Worm (Caenorhabditis elegans) whole organism, L2 larva: ENCODE data around the gene srg-16.

ENCODE experiments used
- C34F6.9 ChIP-seq: fragments of 150-350 bp; optimal IDR thresholded peaks from 2 replicates; lab custom pipeline; 2014; ENCODE audit warnings: missing biosample characterization, missing genetic modification characterization
- F13H6.1 ChIP-seq: sonication (generic microtip); optimal IDR thresholded peaks from 2 replicates; lab custom pipeline; 2016; ENCODE audit warnings: missing genetic modification characterization, missing compliant biosample characterization
- R02D3.7 ChIP-seq: fragments of 150-350 bp; optimal IDR thresholded peaks from 2 replicates; lab custom pipeline; 2014; ENCODE audit warnings: missing biosample characterization, missing genetic modification characterization
- Y55F3AM.14 ChIP-seq: fragments of 200-800 bp; sonication (Bioruptor generic); optimal IDR thresholded peaks from 2 replicates; lab custom pipeline; 2018; ENCODE audit warnings: mild to moderate bottlenecking, missing genetic modification characterization, missing compliant biosample characterization
- ZK546.5 ChIP-seq: sonication (generic microtip); optimal IDR thresholded peaks from 2 replicates; lab custom pipeline; 2017; ENCODE audit warnings: missing biosample characterization, missing genetic modification characterization
- alr-1 ChIP-seq: fragments of 150-350 bp; optimal IDR thresholded peaks from 2 replicates; lab custom pipeline; 2014; ENCODE audit warnings: missing biosample characterization, missing genetic modification characterization
- aly-2 ChIP-seq: fragments of 150-350 bp; optimal IDR thresholded peaks from 2 replicates; lab custom pipeline; 2014; ENCODE audit warnings: missing biosample characterization, missing genetic modification characterization
- ama-1 ChIP-seq: fragments of 150-350 bp; optimal IDR thresholded peaks from 2 replicates; lab custom pipeline; 2018; ENCODE audit warnings: inconsistent platforms
- blmp-1 ChIP-seq: sonication (generic microtip); optimal IDR thresholded peaks from 2 replicates; lab custom pipeline; 2017; ENCODE audit warnings: missing genetic modification characterization, mild to moderate bottlenecking, missing compliant biosample characterization, antibody characterized with exemption, moderate library complexity; ENCODE audit not compliant: insufficient read depth
- ceh-16 ChIP-seq: fragments of 150-350 bp; optimal IDR thresholded peaks from 2 replicates; lab custom pipeline; 2014; ENCODE audit warnings: missing biosample characterization, missing genetic modification characterization
- ceh-82 ChIP-seq: fragments of 150-350 bp; optimal IDR thresholded peaks from 2 replicates; lab custom pipeline; 2014; ENCODE audit warnings: missing biosample characterization, missing genetic modification characterization
- crh-2 ChIP-seq: sonication (generic microtip); optimal IDR thresholded peaks from 2 replicates; lab custom pipeline; 2017; ENCODE audit warnings: missing biosample characterization, missing genetic modification characterization
- dmd-4 ChIP-seq: sonication (generic microtip); optimal IDR thresholded peaks from 2 replicates; lab custom pipeline; 2017; ENCODE audit warnings: missing biosample characterization, missing genetic modification characterization
- egl-27 ChIP-seq: sonication (generic microtip); optimal IDR thresholded peaks from 3 replicates; lab custom pipeline; 2017; ENCODE audit warnings: missing biosample characterization, missing genetic modification reagents, missing genetic modification characterization
- elt-1 ChIP-seq: fragments of 150-350 bp; optimal IDR thresholded peaks from 2 replicates; lab custom pipeline; 2014; ENCODE audit warnings: missing biosample characterization, missing genetic modification characterization
- elt-3 ChIP-seq: sonication (generic microtip); optimal IDR thresholded peaks from 2 replicates; lab custom pipeline; 2017; ENCODE audit warnings: missing biosample characterization, missing genetic modification characterization
- fos-1 ChIP-seq: fragments of 150-350 bp; optimal IDR thresholded peaks from 2 replicates; lab custom pipeline; 2014; ENCODE audit warnings: missing biosample characterization, missing genetic modification characterization
- gmeb-1 ChIP-seq: fragments of 150-350 bp; optimal IDR thresholded peaks from 2 replicates; lab custom pipeline; 2014; ENCODE audit warnings: missing biosample characterization, missing genetic modification characterization
- lin-11 ChIP-seq: fragments of 150-350 bp; sonication (generic microtip); optimal IDR thresholded peaks from 2 replicates; lab custom pipeline; 2014; ENCODE audit warnings: missing biosample characterization, missing genetic modification characterization, inconsistent platforms, mixed read lengths
- lin-13 ChIP-seq: fragments of 150-350 bp; optimal IDR thresholded peaks from 2 replicates; lab custom pipeline; 2014; ENCODE audit warnings: missing biosample characterization, missing genetic modification reagents, missing genetic modification characterization
- lin-39 ChIP-seq: fragments of 150-350 bp; optimal IDR thresholded peaks from 2 replicates; lab custom pipeline; 2014; ENCODE audit warnings: missing biosample characterization, missing genetic modification reagents, missing genetic modification characterization
- lsy-2 ChIP-seq, 2 experiments: fragments of 150-350 bp in 1 of 2; sonication (generic microtip) in 1 of 2; optimal IDR thresholded peaks; 2 replicates each; lab custom pipeline; 2014 to 2017; ENCODE audit warnings: missing biosample characterization in 2 of 2, missing genetic modification characterization in 2 of 2
- mab-5 ChIP-seq: fragments of 150-350 bp; optimal IDR thresholded peaks from 2 replicates; lab custom pipeline; 2014; ENCODE audit warnings: missing biosample characterization, missing genetic modification characterization
- mbf-1 ChIP-seq: sonication (generic microtip); optimal IDR thresholded peaks from 2 replicates; lab custom pipeline; 2017; ENCODE audit warnings: missing biosample characterization, missing genetic modification characterization
- mdl-1 ChIP-seq, 2 experiments: fragments of 150-350 bp in 1 of 2; sonication (generic microtip) in 1 of 2; optimal IDR thresholded peaks; 2 replicates each; lab custom pipeline; 2017; ENCODE audit warnings: missing biosample characterization in 2 of 2, missing genetic modification characterization in 2 of 2
- nhr-10 ChIP-seq: sonication (generic microtip); optimal IDR thresholded peaks from 2 replicates; lab custom pipeline; 2017; ENCODE audit warnings: missing biosample characterization, missing genetic modification characterization
- nhr-11 ChIP-seq: fragments of 150-350 bp; optimal IDR thresholded peaks from 2 replicates; lab custom pipeline; 2014; ENCODE audit warnings: missing biosample characterization, missing genetic modification characterization
- nhr-12 ChIP-seq: fragments of 150-350 bp; optimal IDR thresholded peaks from 2 replicates; lab custom pipeline; 2014; ENCODE audit warnings: missing biosample characterization, missing genetic modification characterization
- nhr-129 ChIP-seq: fragments of 150-350 bp; optimal IDR thresholded peaks from 2 replicates; lab custom pipeline; 2014; ENCODE audit warnings: missing biosample characterization, missing genetic modification characterization
- nhr-21 ChIP-seq: fragments of 150-350 bp; optimal IDR thresholded peaks from 2 replicates; lab custom pipeline; 2014; ENCODE audit warnings: missing biosample characterization, missing genetic modification characterization
- nhr-23 ChIP-seq: fragments of 150-350 bp; optimal IDR thresholded peaks from 2 replicates; lab custom pipeline; 2014; ENCODE audit warnings: missing biosample characterization, missing genetic modification reagents, missing genetic modification characterization
- nhr-237 ChIP-seq: fragments of 150-350 bp; optimal IDR thresholded peaks from 2 replicates; lab custom pipeline; 2014; ENCODE audit warnings: missing biosample characterization, missing genetic modification characterization
- nhr-25 ChIP-seq: fragments of 150-350 bp; sonication (generic microtip); optimal IDR thresholded peaks from 3 replicates; lab custom pipeline; 2014; ENCODE audit warnings: missing biosample characterization, missing genetic modification characterization
- nhr-6 ChIP-seq: fragments of 150-350 bp; optimal IDR thresholded peaks from 2 replicates; lab custom pipeline; 2014; ENCODE audit warnings: missing biosample characterization, missing genetic modification characterization
- nhr-77 ChIP-seq: fragments of 150-350 bp; optimal IDR thresholded peaks from 2 replicates; lab custom pipeline; 2014; ENCODE audit warnings: missing biosample characterization, missing genetic modification characterization
- peb-1 ChIP-seq: fragments of 150-350 bp; optimal IDR thresholded peaks from 2 replicates; lab custom pipeline; 2014; ENCODE audit warnings: missing biosample characterization, missing genetic modification characterization
- sem-4 ChIP-seq: fragments of 150-350 bp; optimal IDR thresholded peaks from 2 replicates; lab custom pipeline; 2014; ENCODE audit warnings: missing biosample characterization, missing genetic modification reagents, missing genetic modification characterization
- skn-1 ChIP-seq: sonication (generic microtip); optimal IDR thresholded peaks from 2 replicates; lab custom pipeline; 2017; ENCODE audit warnings: missing biosample characterization, missing genetic modification characterization
- sma-3 ChIP-seq: sonication (generic microtip); optimal IDR thresholded peaks from 2 replicates; lab custom pipeline; 2016; ENCODE audit warnings: missing genetic modification reagents, missing genetic modification characterization, missing compliant biosample characterization
- sma-9 ChIP-seq, 2 experiments: fragments of 150-350 bp in 1 of 2; sonication (generic microtip) in 1 of 2; optimal IDR thresholded peaks; 2 replicates each; lab custom pipeline; 2014 to 2016; ENCODE audit warnings: missing genetic modification characterization in 2 of 2, mild to moderate bottlenecking in 1 of 2, missing biosample characterization in 1 of 2, missing compliant biosample characterization in 1 of 2, missing genetic modification reagents in 1 of 2, moderate library complexity in 1 of 2
- snpc-4 ChIP-seq: fragments of 150-350 bp; optimal IDR thresholded peaks from 2 replicates; lab custom pipeline; 2014; ENCODE audit warnings: missing biosample characterization, missing genetic modification characterization
- unc-39 ChIP-seq: fragments of 150-350 bp; optimal IDR thresholded peaks from 2 replicates; lab custom pipeline; 2014; ENCODE audit warnings: missing biosample characterization, missing genetic modification characterization
- unc-55 ChIP-seq: fragments of 150-350 bp; sonication (generic microtip); optimal IDR thresholded peaks from 3 replicates; lab custom pipeline; 2014; ENCODE audit warnings: missing biosample characterization, missing genetic modification reagents, missing genetic modification characterization
- unc-62 ChIP-seq: fragments of 150-350 bp; optimal IDR thresholded peaks from 2 replicates; lab custom pipeline; 2014; ENCODE audit warnings: missing biosample characterization, missing genetic modification reagents, missing genetic modification characterization
- zag-1 ChIP-seq: fragments of 150-350 bp; optimal IDR thresholded peaks from 2 replicates; lab custom pipeline; 2014; ENCODE audit warnings: missing biosample characterization, missing genetic modification characterization
- ztf-1 ChIP-seq: fragments of 200-800 bp; sonication (Bioruptor generic); conservative IDR thresholded peaks from 2 replicates; pipeline ENCODE4 v1.3.6; 2022; ENCODE audit warnings: missing genetic modification characterization, missing compliant biosample characterization
- ztf-11 ChIP-seq: sonication (generic microtip); optimal IDR thresholded peaks from 2 replicates; lab custom pipeline; 2017; ENCODE audit warnings: missing biosample characterization, missing genetic modification characterization
- ztf-4 ChIP-seq: fragments of 150-350 bp; optimal IDR thresholded peaks from 2 replicates; lab custom pipeline; 2014; ENCODE audit warnings: missing biosample characterization, missing genetic modification characterization

srg-16 gene

ce11 chrII:12457275-12457674, 9.7 kb upstream of the srg-16 start, which contains the start of gene sre-38:
sre-38 (plus strand) TSS chrII:12457575.
- TF ChIP-seq ama-1 (lab: Kevin White, UChicago) (no peak), unc-62 (GFP tag; lab: Kevin White, UChicago) (no peak), ztf-11 (tag; lab: Kevin White, UChicago) (no peak), sma-3 (GFP tag; lab: Kevin White, UChicago) (no peak), unc-55 (no peak), nhr-25 (tag; lab: Kevin White, UChicago) (no peak), fos-1 (tag; lab: Kevin White, UChicago) (no peak)

ce11 chrII:12459422-12459821, 7.5 kb upstream of the srg-16 start, which contains the start of gene tag-281:
tag-281 (plus strand) TSS chrII:12459761.
- peak; percentile 36 for TF ChIP-seq ztf-4 (tag; lab: Kevin White, UChicago)
- TF ChIP-seq nhr-21: peak; percentile 72
- no peak for TF ChIP-seq unc-39 (tag; lab: Kevin White, UChicago)
- TF ChIP-seq egl-27 (tag; lab: Kevin White, UChicago): peak; percentile 71
- no peak for TF ChIP-seq skn-1 (tag; lab: Kevin White, UChicago)
- no peak for TF ChIP-seq Y55F3AM.14 (GFP tag; lab: Kevin White, UChicago)
- TF ChIP-seq ama-1 (lab: Kevin White, UChicago): no peak
- no peak for TF ChIP-seq alr-1 (tag; lab: Kevin White, UChicago)
- TF ChIP-seq lin-13 (GFP tag; lab: Kevin White, UChicago): peak; percentile 85
- TF ChIP-seq crh-2 (tag; lab: Kevin White, UChicago): peak; percentile 82
- TF ChIP-seq fos-1 (tag; lab: Kevin White, UChicago): no peak
- TF ChIP-seq sem-4 (tag; lab: Kevin White, UChicago): peak; percentile 58
- TF ChIP-seq mab-5 (tag; lab: Kevin White, UChicago): peak; percentile 68
- peak; percentile 93 for TF ChIP-seq unc-55
- peak; percentile 86 to 92 for TF ChIP-seq lsy-2 (tag; optimal IDR thresholded peaks at IDR 0.05; lab: Kevin White, UChicago)
- no peak for TF ChIP-seq unc-62 (GFP tag; lab: Kevin White, UChicago)
- TF ChIP-seq mbf-1 (tag; lab: Kevin White, UChicago): no peak
- TF ChIP-seq peb-1 (tag; lab: Kevin White, UChicago): no peak
- TF ChIP-seq ZK546.5: peak; percentile 47
- peak; percentile 81 for TF ChIP-seq nhr-25 (tag; lab: Kevin White, UChicago)
- no peak for TF ChIP-seq ceh-16 (tag; lab: Kevin White, UChicago)
- TF ChIP-seq nhr-23 (tag; lab: Kevin White, UChicago): no peak
- TF ChIP-seq sma-9 (GFP tag; optimal IDR thresholded peaks at IDR 0.05; lab: Kevin White, UChicago): peak; percentile 86
- TF ChIP-seq sma-9 (tag; optimal IDR thresholded peaks at IDR 0.05; lab: Kevin White, UChicago): no peak
- peak; percentile 85 for TF ChIP-seq C34F6.9 (tag; lab: Kevin White, UChicago)
- TF ChIP-seq nhr-129 (tag; lab: Kevin White, UChicago): peak; percentile 40
- no peak for TF ChIP-seq dmd-4 (tag; lab: Kevin White, UChicago)
- TF ChIP-seq lin-11: peak; percentile 66
- TF ChIP-seq sma-3 (GFP tag; lab: Kevin White, UChicago): peak; percentile 82
- peak; percentile 13 for TF ChIP-seq nhr-6 (tag; lab: Kevin White, UChicago)
- TF ChIP-seq mdl-1 (tag; optimal IDR thresholded peaks at IDR 0.05; lab: Kevin White, UChicago): peak in 1 of 2 experiments; percentile 14
- TF ChIP-seq nhr-11: no peak
- peak; percentile 41 for TF ChIP-seq nhr-10 (tag; lab: Kevin White, UChicago)
- no peak for TF ChIP-seq lin-39 (tag; lab: Kevin White, UChicago)
- TF ChIP-seq nhr-237: peak; percentile 49
- no peak for TF ChIP-seq ztf-11 (tag; lab: Kevin White, UChicago)
- peak; percentile 74 for TF ChIP-seq F13H6.1
- no peak for TF ChIP-seq nhr-77 (tag; lab: Kevin White, UChicago)
- no peak for TF ChIP-seq blmp-1 (tag; lab: Kevin White, UChicago)
- no peak for TF ChIP-seq ztf-1
- peak; percentile 49 for TF ChIP-seq R02D3.7
- TF ChIP-seq gmeb-1: peak; percentile 99
- TF ChIP-seq elt-3: no peak
- no peak for TF ChIP-seq aly-2 (tag; lab: Kevin White, UChicago)
- peak; percentile 85 for TF ChIP-seq snpc-4 (tag; lab: Kevin White, UChicago)
- no peak for TF ChIP-seq elt-1
- TF ChIP-seq zag-1 (tag; lab: Kevin White, UChicago): peak; percentile 7
- no peak for TF ChIP-seq ceh-82
- no peak for TF ChIP-seq nhr-12 (tag; lab: Kevin White, UChicago)
- TF ChIP-seq, all 48 proteins: peak for 25
